Worm (Caenorhabditis elegans) whole organism, early embryonic: Measurements from ENCODE around the gene anp-1.

ENCODE experiments used
- ama-1 ChIP-seq: fragments of 150-350 bp; optimal IDR thresholded peaks from 2 replicates; lab custom pipeline; 2014
- ets-7 ChIP-seq: sonication (generic microtip); optimal IDR thresholded peaks from 2 replicates; lab custom pipeline; 2016; ENCODE audit warnings: missing genotype, missing genetic modification characterization, missing compliant biosample characterization
- hmbx-1 ChIP-seq: sonication (generic microtip); optimal IDR thresholded peaks from 2 replicates; lab custom pipeline; 2016; ENCODE audit warnings: mild to moderate bottlenecking, missing genetic modification characterization, missing compliant biosample characterization
- tbx-11 ChIP-seq: fragments of 200-800 bp; sonication (Bioruptor generic); IDR thresholded peaks from 2 replicates; pipeline ENCODE4 v1.3.6; 2022; ENCODE audit warnings: missing genetic modification characterization, missing compliant biosample characterization
- tbx-37 ChIP-seq: fragments of 200-800 bp; sonication (Bioruptor generic); conservative IDR thresholded peaks from 2 replicates; pipeline ENCODE4 v1.3.6; 2022; ENCODE audit warnings: missing genetic modification reagents, missing genetic modification characterization, missing compliant biosample characterization

- TF ChIP-seq hmbx-1 (tag; lab: Kevin White, UChicago), result no peak
- TF ChIP-seq ama-1 (lab: Kevin White, UChicago), result no peak
- no peak for TF ChIP-seq tbx-11 (GFP tag; lab: Robert Waterston, UW)
- TF ChIP-seq ets-7 (tag; lab: Kevin White, UChicago), result no peak
- no peak for TF ChIP-seq tbx-37
Measured at ce11 chrV:12904054-12904453, 44.8 kb downstream of the anp-1 start, which contains the start of gene ttr-27.
